Fruit fly (Drosophila melanogaster) Kc167 (cell line): ENCODE results near the gene CG42246.

Experiments used
- Myc ChIP-seq: fragments of >200 bp; optimal IDR thresholded peaks from 2 replicates; lab custom pipeline; 2017; ENCODE audit warnings: missing external identifiers
- Sin3A ChIP-seq: fragments of >200 bp; optimal IDR thresholded peaks from 2 replicates; lab custom pipeline; 2018; ENCODE audit warnings: missing external identifiers
- h ChIP-seq: fragments of >200 bp; optimal IDR thresholded peaks from 3 replicates; lab custom pipeline; 2018; ENCODE audit warnings: missing external identifiers
- insv ChIP-seq: fragments of >200 bp; optimal IDR thresholded peaks from 3 replicates; lab custom pipeline; 2018; ENCODE audit warnings: missing external identifiers
- psq ChIP-seq: fragments of >200 bp; optimal IDR thresholded peaks from 2 replicates; lab custom pipeline; 2017; ENCODE audit warnings: missing external identifiers
- ttk ChIP-seq: sonication (Bioruptor generic); optimal IDR thresholded peaks from 2 replicates; lab custom pipeline; 2017; ENCODE audit warnings: missing external identifiers

CG42246 gene

dm6 chrX:7411806-7412205 is at the start of gene CG42246:
CG42246 (minus strand) TSS chrX:7411906.
- no peak for TF ChIP-seq psq (lab: Kevin White, UChicago)

- TF ChIP-seq ttk (lab: Kevin White, UChicago) (no peak), Sin3A (lab: Kevin White, UChicago) (no peak), insv (lab: Kevin White, UChicago) (no peak), h (lab: Kevin White, UChicago) (no peak), Myc (lab: Kevin White, UChicago) (no peak), psq (lab: Kevin White, UChicago) (no peak)
Observed at dm6 chrX:7453236-7453635, 41.5 kb upstream of the CG42246 start, which contains the start of gene CG43198. CG43198 (minus strand) TSS chrX:7453336.

DNA sequence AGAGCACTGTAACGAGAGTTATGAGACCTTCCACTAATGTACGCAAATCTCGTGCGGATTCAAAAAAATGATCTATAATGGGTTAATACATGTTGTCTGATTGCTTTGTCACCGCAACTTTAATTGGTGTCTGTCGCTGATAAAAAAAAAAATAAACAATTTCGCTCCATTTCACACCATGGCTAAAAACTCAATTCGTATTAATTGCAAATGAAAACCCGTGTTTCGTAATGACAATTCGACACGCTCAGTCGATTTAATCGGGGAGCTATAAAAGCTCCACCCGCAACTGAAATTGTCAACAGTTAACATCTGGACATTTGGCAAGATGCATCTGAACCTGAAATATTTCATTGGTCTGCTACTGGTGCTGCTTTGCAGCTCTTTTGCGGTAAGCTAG is 40.2 kb upstream of the CG42246 start, which contains the start of gene CG11368:
TSS of gene CG11368 (plus strand) at position 301 of the 400 bp plus-strand sequence.
- no peak for TF ChIP-seq Myc (lab: Kevin White, UChicago)
- TF ChIP-seq ttk (lab: Kevin White, UChicago) = no peak
- TF ChIP-seq h (lab: Kevin White, UChicago) = no peak
- TF ChIP-seq psq (lab: Kevin White, UChicago) = no peak
- no peak for TF ChIP-seq Sin3A (lab: Kevin White, UChicago)
- TF ChIP-seq insv (lab: Kevin White, UChicago) = no peak

DNA sequence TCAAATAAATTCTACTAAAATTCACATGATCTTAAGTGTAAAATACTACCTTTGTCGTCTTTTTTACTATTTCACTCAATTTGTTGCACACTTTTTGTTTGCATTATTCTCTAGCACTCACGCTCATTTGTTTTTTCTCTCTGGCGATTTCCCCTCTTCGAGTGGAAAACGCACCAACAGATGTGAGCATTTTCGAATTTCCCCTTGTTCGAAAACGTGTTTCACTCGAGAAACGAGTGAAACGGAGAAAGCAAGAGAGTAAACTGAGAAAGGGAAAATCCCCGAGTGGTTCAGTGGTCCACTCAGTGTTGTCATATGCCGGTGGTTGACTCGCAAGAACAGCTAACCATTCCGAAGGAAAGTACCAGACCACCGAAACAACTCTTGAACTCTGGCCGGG is 33.3 kb upstream of the CG42246 start:
- TF ChIP-seq ttk (lab: Kevin White, UChicago) (no peak), Sin3A (lab: Kevin White, UChicago) (no peak), h (lab: Kevin White, UChicago) (no peak), psq (lab: Kevin White, UChicago) (no peak), insv (lab: Kevin White, UChicago) (no peak), Myc (lab: Kevin White, UChicago) (no peak)

DNA sequence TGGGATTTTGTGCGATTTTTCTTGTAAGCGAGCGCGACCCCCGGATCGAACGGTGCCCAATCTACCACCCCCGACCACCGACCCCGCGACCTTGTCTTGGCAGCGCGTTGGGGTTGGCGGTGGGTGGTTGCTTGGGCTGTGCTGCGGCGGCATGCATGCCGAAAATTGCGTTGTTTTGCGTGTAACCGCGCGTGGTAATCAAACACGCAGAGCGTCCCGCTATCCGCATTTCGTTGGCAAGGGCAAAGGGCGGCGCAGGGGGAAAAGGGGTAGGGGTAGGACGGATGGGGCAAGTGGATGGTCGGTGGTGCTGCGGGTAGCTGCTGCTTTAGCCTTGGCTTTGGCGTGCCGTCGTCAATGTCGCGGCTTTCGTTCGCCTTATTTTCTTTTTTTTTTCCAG is 20.7 kb upstream of the CG42246 start:
- TF ChIP-seq Sin3A (lab: Kevin White, UChicago) (no peak), h (lab: Kevin White, UChicago) (no peak), insv (lab: Kevin White, UChicago) (no peak), psq (lab: Kevin White, UChicago) (no peak), Myc (lab: Kevin White, UChicago) (no peak), ttk (lab: Kevin White, UChicago) (no peak)

dm6 chrX:7425643-7426042 is 13.9 kb upstream of the CG42246 start, which contains the start of gene CG32726:
CG32726 (minus strand) TSS chrX:7425743.
- TF ChIP-seq Sin3A (lab: Kevin White, UChicago) (no peak), h (lab: Kevin White, UChicago) (no peak), Myc (lab: Kevin White, UChicago) (no peak), psq (lab: Kevin White, UChicago) (no peak), ttk (lab: Kevin White, UChicago) (no peak), insv (lab: Kevin White, UChicago) (no peak)

- TF ChIP-seq ttk (lab: Kevin White, UChicago) (no peak), insv (lab: Kevin White, UChicago) (no peak), Myc (lab: Kevin White, UChicago) (no peak), h (lab: Kevin White, UChicago) (no peak), Sin3A (lab: Kevin White, UChicago) (no peak), psq (lab: Kevin White, UChicago) (no peak)
Observed at dm6 chrX:7424742-7425141, 13.0 kb upstream of the CG42246 start, which contains the start of gene CG15036. CG15036 (minus strand) TSS chrX:7424842.

dm6 chrX:7422577-7422976 is 10.9 kb upstream of the CG42246 start:
- TF ChIP-seq ttk (lab: Kevin White, UChicago) (no peak), h (lab: Kevin White, UChicago) (no peak), insv (lab: Kevin White, UChicago) (no peak), Myc (lab: Kevin White, UChicago) (no peak), psq (lab: Kevin White, UChicago) (no peak), Sin3A (lab: Kevin White, UChicago) (no peak)

DNA sequence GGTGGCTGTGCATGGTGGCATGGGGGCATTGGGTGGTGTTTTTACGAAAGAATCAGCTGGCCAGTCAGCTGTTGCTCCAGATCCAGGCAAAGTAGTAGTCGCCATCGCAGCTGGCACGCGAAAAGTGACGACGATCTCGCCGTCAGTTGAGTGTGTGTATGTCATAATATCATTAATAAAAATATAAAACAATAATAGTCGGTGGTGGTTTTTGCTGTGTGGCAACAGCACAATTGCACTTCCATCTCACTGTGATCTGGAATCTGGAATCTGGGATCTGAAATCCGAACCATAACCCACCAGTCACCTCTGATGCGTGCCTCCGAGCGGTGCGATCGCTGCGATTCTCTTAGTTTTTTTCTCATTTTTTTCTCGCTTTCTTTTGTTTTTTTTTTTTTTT is 6.6 kb upstream of the CG42246 start, which contains the start of gene rumpel:
TSS of gene rumpel (plus strand) at position 301 of the 400 bp plus-strand sequence.
- TF ChIP-seq Sin3A (lab: Kevin White, UChicago) (no peak), insv (lab: Kevin White, UChicago) (no peak), h (lab: Kevin White, UChicago) (no peak), psq (lab: Kevin White, UChicago) (no peak), ttk (lab: Kevin White, UChicago) (no peak), Myc (lab: Kevin White, UChicago) (no peak)

DNA sequence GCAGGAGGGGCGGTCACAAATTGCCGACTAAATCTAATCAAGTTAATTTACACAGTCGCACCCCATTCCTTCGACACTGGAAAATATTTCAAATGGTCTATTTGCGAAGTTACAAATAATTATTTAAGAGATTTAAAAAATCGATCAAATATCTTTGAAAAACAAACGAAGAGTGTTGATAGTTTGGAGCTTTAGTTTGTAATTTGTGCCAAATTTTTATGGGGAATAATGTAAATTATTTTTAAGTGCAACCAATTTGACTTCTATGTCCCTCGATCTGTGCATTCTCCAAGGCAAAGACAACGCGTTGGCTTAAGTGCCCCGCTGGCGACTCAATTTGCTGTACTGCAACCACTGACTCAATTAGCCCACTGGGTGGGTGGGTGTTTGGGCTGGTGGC is 6.2 kb upstream of the CG42246 start:
- TF ChIP-seq psq (lab: Kevin White, UChicago) (no peak), ttk (lab: Kevin White, UChicago) (no peak), Sin3A (lab: Kevin White, UChicago) (no peak), insv (lab: Kevin White, UChicago) (no peak), h (lab: Kevin White, UChicago) (no peak), Myc (lab: Kevin White, UChicago) (no peak)

dm6 chrX:7416953-7417352 is 5.2 kb upstream of the CG42246 start, which contains the start of gene CG34337:
CG34337 (plus strand) TSS chrX:7417253.
- TF ChIP-seq insv (lab: Kevin White, UChicago) = no peak
- TF ChIP-seq h (lab: Kevin White, UChicago) = no peak
- TF ChIP-seq psq (lab: Kevin White, UChicago) = no peak
- no peak for TF ChIP-seq ttk (lab: Kevin White, UChicago)
- TF ChIP-seq Sin3A (lab: Kevin White, UChicago) = no peak
- TF ChIP-seq Myc (lab: Kevin White, UChicago) = no peak

DNA sequence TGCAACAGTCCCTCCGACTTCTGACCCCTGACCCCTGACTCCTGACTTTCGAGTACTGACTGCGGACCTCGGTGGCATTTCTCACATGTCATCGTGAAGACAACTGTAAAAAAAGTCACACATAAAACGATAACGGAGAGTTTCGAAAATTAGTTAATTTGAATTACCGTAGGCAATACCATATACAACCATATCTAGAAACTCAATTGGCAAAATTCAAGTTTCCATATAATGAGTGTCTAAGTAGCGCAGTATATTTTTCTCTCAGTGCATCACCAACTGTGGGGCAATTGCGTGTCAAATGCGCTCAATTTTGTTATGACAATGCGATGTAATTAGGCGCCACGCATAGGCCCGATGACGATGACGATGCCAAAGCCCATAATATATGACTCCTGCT is 3.3 kb upstream of the CG42246 start:
- TF ChIP-seq h (lab: Kevin White, UChicago) (no peak), Sin3A (lab: Kevin White, UChicago) (no peak), psq (lab: Kevin White, UChicago) (no peak), insv (lab: Kevin White, UChicago) (no peak), Myc (lab: Kevin White, UChicago) (no peak), ttk (lab: Kevin White, UChicago) (no peak)
